Fruit fly (Drosophila melanogaster): ENCODE data around the gene CG17075.

The CG17075 gene

dm6 chr2L:294452-295362, 27.4 kb upstream of the CG17075 start, which contains the start of the genes U2af38 and Stip1 (continued):
- TF ChIP-seq CG8281 (tag; optimal IDR thresholded peaks at IDR 0.05) (no peak), CG33557 (GFP tag; optimal IDR thresholded peaks at IDR 0.05) (no peak), tll (GFP tag; optimal IDR thresholded peaks at IDR 0.05) (no peak), CG8359 (GFP tag; optimal IDR thresholded peaks at IDR 0.05; ENCODE audit: borderline replicate concordance) (no peak), btn (GFP tag; optimal IDR thresholded peaks at IDR 0.05) (no peak), CG17385 (GFP tag; optimal IDR thresholded peaks at IDR 0.05) (no peak), CG18764 (GFP tag; optimal IDR thresholded peaks at IDR 0.05) (no peak), Ssrp (tag; optimal IDR thresholded peaks at IDR 0.05) (no peak), lola (GFP tag; optimal IDR thresholded peaks at IDR 0.05) (peak in 1 of 3 experiments; percentile 12), ash1 (GFP tag; optimal IDR thresholded peaks at IDR 0.05) (no peak), Mrtf (GFP tag; IDR thresholded peaks at IDR 0.05) (no peak), CG17912 (GFP tag; optimal IDR thresholded peaks at IDR 0.05) (no peak), Bgb (GFP tag; IDR thresholded peaks at IDR 0.05; ENCODE audit: partially characterized antibody) (peak; percentile 62), CG9797 (GFP tag; optimal IDR thresholded peaks at IDR 0.05) (peak; percentile 38), row (GFP tag; IDR thresholded peaks at IDR 0.05) (peak; percentile 58), br (optimal IDR thresholded peaks at IDR 0.05) (no peak), ranshi (GFP tag; IDR thresholded peaks at IDR 0.05) (no peak), CG11247 (GFP tag; IDR thresholded peaks at IDR 0.05) (no peak), nerfin-2 (GFP tag; IDR thresholded peaks at IDR 0.05; ENCODE audit: partially characterized antibody) (peak; percentile 43; the same call in 1 of the 2 replicates), Hey (tag; optimal IDR thresholded peaks at IDR 0.05) (no peak), sens-2 (GFP tag; IDR thresholded peaks at IDR 0.05) (no peak), Nf-YC (tag; optimal IDR thresholded peaks at IDR 0.05) (peak; percentile 63), CG17359 (tag; optimal IDR thresholded peaks at IDR 0.05) (no peak), CG4360 (GFP tag; IDR thresholded peaks at IDR 0.05) (no peak), Gug (GFP tag; IDR thresholded peaks at IDR 0.05) (no peak), sd (tag; optimal IDR thresholded peaks at IDR 0.05) (peak; percentile 59), Ptx1 (GFP tag; IDR thresholded peaks at IDR 0.05) (0 out of 2 replicates have a peak, but pooled peaks have one; percentile 8), Stat92E (GFP tag; optimal IDR thresholded peaks at IDR 0.05) (no peak), CG12659 (GFP tag; optimal IDR thresholded peaks at IDR 0.05) (peak; percentile 37), Neu2 (GFP tag; optimal IDR thresholded peaks at IDR 0.05; ENCODE audit: borderline replicate concordance) (peak; percentile 54), Mes4 (GFP tag; optimal IDR thresholded peaks at IDR 0.05) (no peak), Nf-YA (GFP tag; IDR thresholded peaks at IDR 0.05) (no peak), CG12391 (tag; optimal IDR thresholded peaks at IDR 0.05) (peak; percentile 64), CG6854 (GFP tag; optimal IDR thresholded peaks at IDR 0.05) (no peak), CG8944 (GFP tag; optimal IDR thresholded peaks at IDR 0.05) (peak; percentile 2), gt (GFP tag; IDR thresholded peaks at IDR 0.05) (no peak), CG4282 (GFP tag; optimal IDR thresholded peaks at IDR 0.05) (no peak), cas (GFP tag; IDR thresholded peaks at IDR 0.05) (no peak), C15 (GFP tag; IDR thresholded peaks at IDR 0.05) (no peak), CG3838 (GFP tag; optimal IDR thresholded peaks at IDR 0.05) (no peak), fru (optimal IDR thresholded peaks at IDR 0.05) (no peak), CG10543 (GFP tag; optimal IDR thresholded peaks at IDR 0.05) (peak; percentile 66), CG3281 (GFP tag; optimal IDR thresholded peaks at IDR 0.05) (no peak), CG7786 (GFP tag; optimal IDR thresholded peaks at IDR 0.05) (no peak), CG16863 (GFP tag; optimal IDR thresholded peaks at IDR 0.05) (no peak), Myb (GFP tag; optimal IDR thresholded peaks at IDR 0.05) (peak; percentile 6), danr (GFP tag; IDR thresholded peaks at IDR 0.05) (no peak), CG6254 (GFP tag; optimal IDR thresholded peaks at IDR 0.05) (no peak), Sin3A (optimal IDR thresholded peaks at IDR 0.05) (peak; percentile 38)
